Worm (Caenorhabditis elegans): ENCODE data around the gene W09G10.9.
A peak's percentile ranks its signal among the peaks of the same experiment; 100 is the strongest.

Gene W09G10.9

ce11 chrII:3512240-3512639, 9.4 kb upstream of the W09G10.9 start, which contains the start of gene Y49F6B.19:
TSS of gene Y49F6B.19 (minus strand) at chrII:3512340.
- TF ChIP-seq ets-7 (tag; optimal IDR thresholded peaks at IDR 0.05), result no peak
- TF ChIP-seq tbx-11 (GFP tag; IDR thresholded peaks at IDR 0.05), result no peak
- no peak for TF ChIP-seq ama-1 (optimal IDR thresholded peaks at IDR 0.05)
- no peak for TF ChIP-seq hmbx-1 (tag; optimal IDR thresholded peaks at IDR 0.05)
- no peak for TF ChIP-seq sea-1 (GFP tag; conservative IDR thresholded peaks at IDR 0.05)
- no peak for TF ChIP-seq B0310.2 (tag; optimal IDR thresholded peaks at IDR 0.05)
- TF ChIP-seq tra-4 (tag; optimal IDR thresholded peaks at IDR 0.05), result no peak
- TF ChIP-seq aly-1 (tag; optimal IDR thresholded peaks at IDR 0.05), result no peak
- no peak for TF ChIP-seq scrt-1 (GFP tag; IDR thresholded peaks at IDR 0.05)
- no peak for TF ChIP-seq flt-1 (GFP tag; IDR thresholded peaks at IDR 0.05)
- no peak for TF ChIP-seq hmg-4 (GFP tag; optimal IDR thresholded peaks at IDR 0.05)
- TF ChIP-seq ceh-36 (tag; optimal IDR thresholded peaks at IDR 0.05), result no peak
- no peak for TF ChIP-seq pes-1 (GFP tag; IDR thresholded peaks at IDR 0.05)
- no peak for TF ChIP-seq F13C5.2 (tag; optimal IDR thresholded peaks at IDR 0.05)
- TF ChIP-seq ceh-13 (GFP tag; optimal IDR thresholded peaks at IDR 0.05), result no peak
- no peak for TF ChIP-seq tbx-37 (GFP tag; conservative IDR thresholded peaks at IDR 0.05)
- no peak for TF ChIP-seq hnd-1 (tag; optimal IDR thresholded peaks at IDR 0.05)

- TF ChIP-seq hmbx-1 (tag; optimal IDR thresholded peaks at IDR 0.05), result no peak
These were observed 7.0 kb upstream of the W09G10.9 start, which contains the start of gene srz-5 for ce11 chrII:3514631-3515030. TSS of gene srz-5 (minus strand) at chrII:3514731.

DNA sequence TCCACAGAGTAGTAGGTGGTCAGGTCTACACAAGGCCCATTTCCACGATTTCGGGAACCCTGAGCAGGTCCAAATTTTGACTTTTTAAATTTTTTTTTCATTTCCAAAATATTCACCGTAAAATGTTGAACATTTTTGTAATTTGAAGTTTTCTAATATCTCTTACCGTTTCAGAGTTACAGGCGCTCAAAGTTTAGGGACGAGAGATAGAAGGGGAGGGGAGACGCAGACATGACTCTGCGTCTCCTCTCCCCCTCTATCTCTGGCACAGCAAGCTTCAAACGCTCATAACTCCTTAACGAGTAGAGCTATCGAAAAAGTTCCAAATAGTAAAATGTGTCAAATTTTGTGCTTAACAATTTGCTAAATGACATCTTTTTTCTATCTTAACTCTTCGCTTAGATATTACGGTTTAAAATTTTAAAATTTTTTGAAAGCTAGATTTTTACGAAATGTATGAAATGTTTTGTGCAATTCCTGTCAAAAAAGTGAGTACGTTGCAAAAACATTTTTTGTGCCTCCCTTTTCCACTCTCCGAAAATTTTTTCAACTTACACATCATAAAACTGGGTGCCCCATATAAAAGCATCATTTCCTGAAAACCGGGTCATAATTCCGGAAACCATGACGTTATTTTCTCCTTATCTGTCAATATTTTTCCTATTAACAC, 6.1 kb upstream of the W09G10.9 start, which contains the start of the genes Y49F6B.14 and clec-125:
Gene Y49F6B.14 (minus strand): TSS at position 101 of the 670 bp plus-strand sequence.
Gene clec-125 (plus strand): TSS at position 620 of the 670 bp plus-strand sequence.
- TF ChIP-seq scrt-1 (GFP tag; IDR thresholded peaks at IDR 0.05), result no peak
- TF ChIP-seq tbx-37 (GFP tag; conservative IDR thresholded peaks at IDR 0.05), result no peak
- TF ChIP-seq pes-1 (GFP tag; IDR thresholded peaks at IDR 0.05), result no peak
- TF ChIP-seq tra-4 (tag; optimal IDR thresholded peaks at IDR 0.05), result no peak
- TF ChIP-seq B0310.2 (tag; optimal IDR thresholded peaks at IDR 0.05), result no peak
- no peak for TF ChIP-seq tbx-11 (GFP tag; IDR thresholded peaks at IDR 0.05)
- TF ChIP-seq aly-1 (tag; optimal IDR thresholded peaks at IDR 0.05), result no peak
- no peak for TF ChIP-seq hnd-1 (tag; optimal IDR thresholded peaks at IDR 0.05)
- TF ChIP-seq ceh-36 (tag; optimal IDR thresholded peaks at IDR 0.05), result no peak
- TF ChIP-seq flt-1 (GFP tag; IDR thresholded peaks at IDR 0.05), result no peak
- TF ChIP-seq F13C5.2 (tag; optimal IDR thresholded peaks at IDR 0.05), result no peak
- TF ChIP-seq ceh-13 (GFP tag; optimal IDR thresholded peaks at IDR 0.05), result no peak
- TF ChIP-seq hmg-4 (GFP tag; optimal IDR thresholded peaks at IDR 0.05), result no peak

DNA sequence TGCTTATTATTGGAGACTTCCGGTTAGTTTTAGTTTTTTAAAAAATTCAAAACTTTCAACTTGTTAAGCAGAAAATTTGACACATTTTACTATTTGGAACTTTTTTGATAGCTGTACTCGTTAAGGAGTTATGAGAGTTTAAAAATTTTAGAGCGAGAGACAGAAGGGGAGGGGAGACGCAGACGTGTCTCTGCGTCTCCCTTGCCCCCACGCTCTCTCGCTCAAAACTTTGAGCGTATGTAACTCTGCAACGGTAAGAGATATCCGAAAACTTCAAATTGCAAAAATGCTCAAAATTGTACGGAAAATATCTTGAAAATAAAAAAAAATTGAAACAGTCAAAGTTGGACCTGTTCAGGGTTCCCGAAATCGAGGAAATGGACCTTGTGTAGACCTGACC, 5.4 kb upstream of the W09G10.9 start:
- TF ChIP-seq pes-1 (GFP tag; IDR thresholded peaks at IDR 0.05), result no peak
- no peak for TF ChIP-seq hmbx-1 (tag; optimal IDR thresholded peaks at IDR 0.05)
- no peak for TF ChIP-seq tra-4 (tag; optimal IDR thresholded peaks at IDR 0.05)
- no peak for TF ChIP-seq flt-1 (GFP tag; IDR thresholded peaks at IDR 0.05)
- TF ChIP-seq hmg-4 (GFP tag; optimal IDR thresholded peaks at IDR 0.05), result no peak
- no peak for TF ChIP-seq tbx-37 (GFP tag; conservative IDR thresholded peaks at IDR 0.05)
- no peak for TF ChIP-seq ets-7 (tag; optimal IDR thresholded peaks at IDR 0.05)
- TF ChIP-seq F13C5.2 (tag; optimal IDR thresholded peaks at IDR 0.05), result no peak
- no peak for TF ChIP-seq ceh-36 (tag; optimal IDR thresholded peaks at IDR 0.05)
- no peak for TF ChIP-seq sea-1 (GFP tag; conservative IDR thresholded peaks at IDR 0.05)
- no peak for TF ChIP-seq B0310.2 (tag; optimal IDR thresholded peaks at IDR 0.05)
- TF ChIP-seq aly-1 (tag; optimal IDR thresholded peaks at IDR 0.05), result no peak
- no peak for TF ChIP-seq ceh-13 (GFP tag; optimal IDR thresholded peaks at IDR 0.05)
- TF ChIP-seq ama-1 (optimal IDR thresholded peaks at IDR 0.05), result no peak
- TF ChIP-seq tbx-11 (GFP tag; IDR thresholded peaks at IDR 0.05), result no peak
- no peak for TF ChIP-seq scrt-1 (GFP tag; IDR thresholded peaks at IDR 0.05)
- no peak for TF ChIP-seq hnd-1 (tag; optimal IDR thresholded peaks at IDR 0.05)

- TF ChIP-seq sea-1 (GFP tag; conservative IDR thresholded peaks at IDR 0.05) (peak; percentile 86), aly-1 (tag; optimal IDR thresholded peaks at IDR 0.05) (peak; percentile 84), B0310.2 (tag; optimal IDR thresholded peaks at IDR 0.05) (peak; percentile 74), F13C5.2 (tag; optimal IDR thresholded peaks at IDR 0.05) (peak; percentile 81), hmbx-1 (tag; optimal IDR thresholded peaks at IDR 0.05) (peak; percentile 52), ceh-36 (tag; optimal IDR thresholded peaks at IDR 0.05) (peak; percentile 94), flt-1 (GFP tag; IDR thresholded peaks at IDR 0.05) (peak; percentile 87), tra-4 (tag; optimal IDR thresholded peaks at IDR 0.05) (peak; percentile 70), ceh-13 (GFP tag; optimal IDR thresholded peaks at IDR 0.05) (peak; percentile 77), tbx-11 (GFP tag; IDR thresholded peaks at IDR 0.05) (peak; percentile 78; the same call in 1 of the 2 replicates), ets-7 (tag; optimal IDR thresholded peaks at IDR 0.05) (peak; percentile 76), pes-1 (GFP tag; IDR thresholded peaks at IDR 0.05) (peak; percentile 90), tbx-37 (GFP tag; conservative IDR thresholded peaks at IDR 0.05) (peak; percentile 85), scrt-1 (GFP tag; IDR thresholded peaks at IDR 0.05) (peak; percentile 89), hnd-1 (tag; optimal IDR thresholded peaks at IDR 0.05) (peak; percentile 62), hmg-4 (GFP tag; optimal IDR thresholded peaks at IDR 0.05) (peak; percentile 93), ama-1 (optimal IDR thresholded peaks at IDR 0.05) (no peak)
These were observed 2.5 kb upstream of the W09G10.9 start, which contains the start of gene clec-126 for ce11 chrII:3518961-3519544. TSS of gene clec-126 (plus strand) at chrII:3519494.

DNA sequence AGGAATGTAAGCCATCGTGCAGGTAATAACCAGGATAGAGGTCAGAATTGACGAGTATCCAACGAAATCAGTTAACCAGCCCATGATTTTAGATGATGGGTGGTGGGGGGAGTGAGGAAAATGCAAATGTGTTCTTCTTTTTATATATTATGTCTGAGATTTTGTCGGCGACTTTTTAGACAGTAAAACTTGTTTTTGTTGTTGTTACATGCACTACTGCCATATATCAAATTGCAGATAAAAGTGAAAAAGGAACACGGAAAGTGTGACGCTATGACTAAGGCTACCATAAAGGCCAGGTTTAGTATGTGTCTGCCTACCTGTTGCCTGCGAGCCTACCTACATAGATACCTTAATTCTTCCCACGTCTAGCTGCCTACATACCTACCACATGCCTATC, 2.5 kb downstream of the W09G10.9 start, which contains the start of gene col-72:
Gene col-72 (minus strand): TSS at position 101 of the 400 bp plus-strand sequence.
- TF ChIP-seq tra-4 (tag; optimal IDR thresholded peaks at IDR 0.05) (no peak), scrt-1 (GFP tag; IDR thresholded peaks at IDR 0.05) (no peak), ama-1 (optimal IDR thresholded peaks at IDR 0.05) (no peak), sea-1 (GFP tag; conservative IDR thresholded peaks at IDR 0.05) (no peak), tbx-37 (GFP tag; conservative IDR thresholded peaks at IDR 0.05) (no peak), aly-1 (tag; optimal IDR thresholded peaks at IDR 0.05) (no peak), hmg-4 (GFP tag; optimal IDR thresholded peaks at IDR 0.05) (no peak), hnd-1 (tag; optimal IDR thresholded peaks at IDR 0.05) (no peak)

DNA sequence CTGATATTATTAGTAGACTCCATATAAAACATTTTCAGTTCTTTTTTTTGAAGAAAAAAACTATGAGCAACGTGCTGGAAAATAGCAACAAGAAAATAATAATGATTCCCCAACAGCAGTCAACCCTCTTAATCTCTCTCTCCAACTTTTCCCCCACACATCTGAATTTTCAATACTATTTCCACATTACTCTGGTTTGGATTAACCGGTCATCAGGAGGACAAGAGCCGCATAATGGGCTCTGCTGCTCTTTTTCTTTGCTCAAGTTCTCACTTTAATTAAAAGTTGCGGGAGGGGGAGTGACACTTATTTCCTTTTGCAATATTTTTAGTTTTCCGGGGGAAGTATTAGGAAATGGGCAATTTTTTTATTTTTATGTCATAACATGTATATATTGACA, 5.9 kb downstream of the W09G10.9 start:
- TF ChIP-seq ceh-13 (GFP tag; optimal IDR thresholded peaks at IDR 0.05) (no peak), F13C5.2 (tag; optimal IDR thresholded peaks at IDR 0.05) (no peak), ets-7 (tag; optimal IDR thresholded peaks at IDR 0.05) (no peak), tbx-11 (GFP tag; IDR thresholded peaks at IDR 0.05) (no peak), pes-1 (GFP tag; IDR thresholded peaks at IDR 0.05) (no peak), scrt-1 (GFP tag; IDR thresholded peaks at IDR 0.05) (no peak), ama-1 (optimal IDR thresholded peaks at IDR 0.05) (no peak), flt-1 (GFP tag; IDR thresholded peaks at IDR 0.05) (no peak), hmbx-1 (tag; optimal IDR thresholded peaks at IDR 0.05) (no peak), hnd-1 (tag; optimal IDR thresholded peaks at IDR 0.05) (no peak), aly-1 (tag; optimal IDR thresholded peaks at IDR 0.05) (no peak), ceh-36 (tag; optimal IDR thresholded peaks at IDR 0.05) (no peak), sea-1 (GFP tag; conservative IDR thresholded peaks at IDR 0.05) (no peak)
